Worm (Caenorhabditis elegans): Measurements from ENCODE around the gene F40F8.1.
A peak's percentile ranks its signal among the peaks of the same experiment; 100 is the strongest.

The F40F8.1 gene

DNA sequence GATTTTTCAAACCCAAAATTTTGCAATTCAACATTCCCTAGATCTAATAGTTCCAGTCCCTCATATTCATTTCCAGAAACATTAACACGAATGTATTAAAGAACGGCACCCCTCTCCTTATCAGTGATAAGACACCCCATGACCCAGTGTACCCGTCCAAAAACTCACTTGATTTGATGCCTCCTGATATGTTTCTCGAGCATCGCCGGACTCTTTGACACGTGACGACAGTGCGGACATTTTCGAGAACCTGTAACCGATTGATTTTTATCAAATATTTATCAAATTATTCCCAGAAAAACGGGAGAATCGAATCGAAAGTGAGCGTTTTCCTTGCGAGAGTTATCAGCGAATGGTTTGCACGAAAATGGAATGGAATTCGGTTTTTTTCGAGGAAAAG is 23.5 kb downstream of the F40F8.1 start:
- TF ChIP-seq nhr-23 (tag; optimal IDR thresholded peaks at IDR 0.05) (no peak), zag-1 (tag; optimal IDR thresholded peaks at IDR 0.05) (no peak), nhr-25 (tag; optimal IDR thresholded peaks at IDR 0.05) (no peak), F13H6.1 (tag; optimal IDR thresholded peaks at IDR 0.05) (peak; percentile 69), ama-1 (optimal IDR thresholded peaks at IDR 0.05) (peak; percentile 0), fos-1 (tag; optimal IDR thresholded peaks at IDR 0.05) (peak; percentile 56), Y55F3AM.14 (GFP tag; optimal IDR thresholded peaks at IDR 0.05) (no peak), mbf-1 (tag; optimal IDR thresholded peaks at IDR 0.05) (no peak), skn-1 (tag; optimal IDR thresholded peaks at IDR 0.05) (no peak), ceh-16 (tag; optimal IDR thresholded peaks at IDR 0.05) (no peak), crh-2 (tag; optimal IDR thresholded peaks at IDR 0.05) (peak; percentile 62), R02D3.7 (tag; optimal IDR thresholded peaks at IDR 0.05) (no peak), egl-27 (tag; optimal IDR thresholded peaks at IDR 0.05) (no peak), lsy-2 (tag; optimal IDR thresholded peaks at IDR 0.05) (peak in 1 of 2 experiments; percentile 2), lin-39 (tag; optimal IDR thresholded peaks at IDR 0.05) (no peak), lin-11 (tag; optimal IDR thresholded peaks at IDR 0.05) (no peak), gmeb-1 (tag; optimal IDR thresholded peaks at IDR 0.05) (peak; percentile 53), sma-9 (GFP tag; optimal IDR thresholded peaks at IDR 0.05) (peak; percentile 63), sma-9 (tag; optimal IDR thresholded peaks at IDR 0.05) (no peak), elt-3 (tag; optimal IDR thresholded peaks at IDR 0.05) (no peak), sma-3 (GFP tag; optimal IDR thresholded peaks at IDR 0.05) (peak; percentile 40), C34F6.9 (tag; optimal IDR thresholded peaks at IDR 0.05) (no peak), nhr-129 (tag; optimal IDR thresholded peaks at IDR 0.05) (no peak), ztf-4 (tag; optimal IDR thresholded peaks at IDR 0.05) (no peak), nhr-77 (tag; optimal IDR thresholded peaks at IDR 0.05) (no peak), nhr-21 (tag; optimal IDR thresholded peaks at IDR 0.05) (no peak), unc-62 (GFP tag; optimal IDR thresholded peaks at IDR 0.05) (no peak)

DNA sequence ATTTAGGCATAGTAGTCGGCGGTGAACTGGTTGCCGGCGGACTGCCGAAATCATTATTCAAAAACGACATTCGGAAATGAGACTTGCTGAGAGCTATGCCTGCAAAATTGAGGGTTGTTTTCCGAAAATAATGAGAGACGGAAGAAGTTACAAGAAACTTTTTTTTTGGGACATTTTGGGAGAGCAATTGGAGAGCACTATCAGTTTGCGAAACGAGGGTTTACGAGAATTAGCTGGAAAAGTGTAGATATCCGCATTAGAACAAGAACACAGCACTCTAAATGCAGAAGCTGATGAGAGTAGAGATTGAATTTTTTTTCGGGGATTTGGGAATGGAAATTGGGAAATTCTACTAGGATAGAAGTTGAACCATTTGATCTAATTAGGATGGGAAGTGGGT is 25.0 kb downstream of the F40F8.1 start, which contains the start of gene pqm-1:
Gene pqm-1 (minus strand): TSS at position 101 of the 400 bp plus-strand sequence.
- TF ChIP-seq elt-3 (tag; optimal IDR thresholded peaks at IDR 0.05) (no peak), lin-39 (tag; optimal IDR thresholded peaks at IDR 0.05) (no peak), ceh-16 (tag; optimal IDR thresholded peaks at IDR 0.05) (no peak), elt-1 (tag; optimal IDR thresholded peaks at IDR 0.05) (no peak), C34F6.9 (tag; optimal IDR thresholded peaks at IDR 0.05) (no peak), nhr-12 (tag; optimal IDR thresholded peaks at IDR 0.05) (no peak), R02D3.7 (tag; optimal IDR thresholded peaks at IDR 0.05) (no peak), unc-62 (GFP tag; optimal IDR thresholded peaks at IDR 0.05) (no peak), sem-4 (tag; optimal IDR thresholded peaks at IDR 0.05) (no peak), ztf-1 (GFP tag; conservative IDR thresholded peaks at IDR 0.05) (no peak), nhr-21 (tag; optimal IDR thresholded peaks at IDR 0.05) (no peak), sma-9 (GFP tag; optimal IDR thresholded peaks at IDR 0.05) (no peak), sma-9 (tag; optimal IDR thresholded peaks at IDR 0.05) (no peak), blmp-1 (tag; optimal IDR thresholded peaks at IDR 0.05; ENCODE audit: insufficient read depth) (no peak)

DNA sequence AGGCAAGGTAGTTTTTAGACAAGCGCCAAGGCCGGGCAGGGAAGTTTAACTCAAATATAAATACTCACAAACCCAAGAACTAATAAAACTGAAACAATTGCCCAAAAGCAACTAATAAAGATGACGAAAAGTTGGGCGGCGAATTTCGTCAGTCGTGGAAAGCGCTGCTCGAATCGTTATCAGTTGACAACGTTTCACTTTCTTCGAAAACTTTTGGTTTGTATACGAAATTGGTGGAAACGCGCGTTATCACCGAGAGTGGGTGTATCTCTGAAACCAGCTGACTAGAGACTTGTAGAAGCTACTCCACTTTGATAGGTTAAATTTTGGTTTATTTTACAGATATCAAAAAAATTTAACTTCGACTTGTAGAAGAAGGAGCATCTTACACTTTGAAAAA is 25.6 kb downstream of the F40F8.1 start:
- TF ChIP-seq mbf-1 (tag; optimal IDR thresholded peaks at IDR 0.05) (no peak), sma-9 (GFP tag; optimal IDR thresholded peaks at IDR 0.05) (peak; percentile 33), sma-9 (tag; optimal IDR thresholded peaks at IDR 0.05) (no peak), ceh-16 (tag; optimal IDR thresholded peaks at IDR 0.05) (no peak), fos-1 (tag; optimal IDR thresholded peaks at IDR 0.05) (peak; percentile 55), lin-11 (tag; optimal IDR thresholded peaks at IDR 0.05) (no peak)

DNA sequence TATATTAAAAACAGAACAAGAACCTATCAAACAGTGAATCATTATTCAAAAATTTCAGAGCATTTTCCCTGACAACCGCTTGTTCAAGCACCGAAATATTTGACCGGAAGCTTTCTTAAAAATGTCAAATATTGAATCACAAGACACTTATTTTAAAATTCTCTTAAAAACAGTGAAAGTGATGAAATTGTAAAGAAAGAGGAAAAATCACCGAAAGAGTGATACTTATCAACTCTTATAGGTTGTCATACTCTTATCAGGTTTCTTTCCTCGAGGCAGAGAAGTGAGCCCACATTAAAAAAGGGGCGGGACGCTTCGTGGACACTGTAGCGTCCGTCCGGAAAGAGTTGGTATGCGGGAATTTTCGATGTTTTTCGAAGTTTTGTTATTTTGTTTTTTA is 26.3 kb downstream of the F40F8.1 start:
- no peak for TF ChIP-seq sma-3 (GFP tag; optimal IDR thresholded peaks at IDR 0.05)
- no peak for TF ChIP-seq skn-1 (tag; optimal IDR thresholded peaks at IDR 0.05)
- no peak for TF ChIP-seq ztf-4 (tag; optimal IDR thresholded peaks at IDR 0.05)
- TF ChIP-seq ZK546.5 (tag; optimal IDR thresholded peaks at IDR 0.05) = no peak
- no peak for TF ChIP-seq C34F6.9 (tag; optimal IDR thresholded peaks at IDR 0.05)
- TF ChIP-seq Y55F3AM.14 (GFP tag; optimal IDR thresholded peaks at IDR 0.05) = no peak
- peak; percentile 13 for TF ChIP-seq blmp-1 (tag; optimal IDR thresholded peaks at IDR 0.05; ENCODE audit: insufficient read depth)
- TF ChIP-seq crh-2 (tag; optimal IDR thresholded peaks at IDR 0.05) = no peak
- TF ChIP-seq nhr-23 (tag; optimal IDR thresholded peaks at IDR 0.05) = no peak
- no peak for TF ChIP-seq ceh-16 (tag; optimal IDR thresholded peaks at IDR 0.05)
- no peak for TF ChIP-seq aly-2 (tag; optimal IDR thresholded peaks at IDR 0.05)
- no peak for TF ChIP-seq unc-62 (GFP tag; optimal IDR thresholded peaks at IDR 0.05)
- TF ChIP-seq lin-39 (tag; optimal IDR thresholded peaks at IDR 0.05) = no peak
- TF ChIP-seq fos-1 (tag; optimal IDR thresholded peaks at IDR 0.05) = peak; percentile 68
- no peak for TF ChIP-seq lsy-2 (tag; optimal IDR thresholded peaks at IDR 0.05)
